Fruit fly (Drosophila melanogaster) whole organism, pupa: ENCODE measurements around the gene CG14647.

Experiments used
- CG15710 ChIP-seq: fragments of 200-800 bp; sonication (Bioruptor generic); optimal IDR thresholded peaks from 2 replicates; lab custom pipeline; 2018; ENCODE audit warnings: missing biosample characterization, mild to moderate bottlenecking, missing genetic modification characterization, moderate library complexity
- CG32121 ChIP-seq: fragments of 200-800 bp; sonication (Bioruptor generic); IDR thresholded peaks from 2 replicates; pipeline ENCODE4 v1.3.6; 2022; ENCODE audit warnings: missing biosample characterization, missing genetic modification characterization
- Pif1A ChIP-seq: fragments of 200-800 bp; sonication (Bioruptor generic); optimal IDR thresholded peaks from 3 replicates; lab custom pipeline; 2016; ENCODE audit warnings: missing biosample characterization, missing genetic modification characterization

DNA sequence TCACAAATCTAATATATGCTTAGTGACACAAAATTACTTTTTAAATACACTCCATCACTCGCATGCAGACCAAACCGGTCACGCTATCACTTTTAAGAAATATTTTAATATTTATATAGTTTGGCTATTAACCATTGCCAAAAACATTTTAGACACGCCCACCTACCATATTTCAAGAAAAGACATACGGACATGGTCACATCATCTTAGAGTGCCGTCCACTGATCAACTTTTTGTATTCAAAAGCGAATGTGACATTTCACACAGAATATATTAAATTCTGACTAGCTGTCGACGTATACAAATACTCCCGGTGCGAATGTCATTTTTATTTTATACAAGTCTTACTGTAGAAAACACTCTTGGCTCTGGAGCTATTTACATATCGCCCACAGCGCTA, 15.8 kb downstream of the CG14647 start, which contains the start of gene CG31528:
- TF ChIP-seq CG15710 (tag; lab: Kevin White, UChicago) (no peak), CG32121 (no peak), Pif1A (GFP tag; lab: Kevin White, UChicago) (no peak)
